Fruit fly (Drosophila melanogaster) Kc167 (cell line): ENCODE measurements around the gene CG15515.

Experiments
- Sin3A ChIP-seq: fragments of >200 bp; optimal IDR thresholded peaks from 2 replicates; lab custom pipeline; 2018; ENCODE audit warnings: missing external identifiers
- h ChIP-seq: fragments of >200 bp; optimal IDR thresholded peaks from 3 replicates; lab custom pipeline; 2018; ENCODE audit warnings: missing external identifiers
- insv ChIP-seq: fragments of >200 bp; optimal IDR thresholded peaks from 3 replicates; lab custom pipeline; 2018; ENCODE audit warnings: missing external identifiers
- psq ChIP-seq: fragments of >200 bp; optimal IDR thresholded peaks from 2 replicates; lab custom pipeline; 2017; ENCODE audit warnings: missing external identifiers
- ttk ChIP-seq: sonication (Bioruptor generic); optimal IDR thresholded peaks from 2 replicates; lab custom pipeline; 2017; ENCODE audit warnings: missing external identifiers

- TF ChIP-seq h (lab: Kevin White, UChicago), result no peak
- TF ChIP-seq psq (lab: Kevin White, UChicago), result no peak
- no peak for TF ChIP-seq insv (lab: Kevin White, UChicago)
- TF ChIP-seq ttk, result no peak
- no peak for TF ChIP-seq Sin3A
These were observed 27.8 kb downstream of the CG15515 start, which contains the start of the genes Cog7, CG42557 and CG42558 for dm6 chr3R:29933007-29933464.
